Fruit fly (Drosophila melanogaster) whole organism, embryonic: ENCODE results near the gene Snx17.

Experiments
- Asciz ChIP-seq: fragments of 200-800 bp; sonication (Bioruptor generic); optimal IDR thresholded peaks from 2 replicates; lab custom pipeline; 2017; ENCODE audit warnings: missing biosample characterization, mild to moderate bottlenecking, missing genetic modification characterization, missing genetic modification reagents
- Atf-2 ChIP-seq: fragments of 200-800 bp; sonication (Bioruptor generic); optimal IDR thresholded peaks from 2 replicates; lab custom pipeline; 2016; ENCODE audit warnings: missing biosample characterization, missing genetic modification characterization
- BEAF-32 ChIP-seq: fragments of 200-800 bp; sonication (Bioruptor generic); optimal IDR thresholded peaks from 3 replicates; lab custom pipeline; 2017; ENCODE audit warnings: missing biosample characterization, missing genetic modification characterization, mild to moderate bottlenecking, moderate library complexity, missing genetic modification reagents
- CG10654 ChIP-seq: fragments of 200-800 bp; sonication (Bioruptor generic); optimal IDR thresholded peaks from 2 replicates; lab custom pipeline; 2016; ENCODE audit warnings: missing biosample characterization, missing genetic modification characterization
- CG10959 ChIP-seq: fragments of 200-800 bp; sonication (Bioruptor generic); IDR thresholded peaks from 2 replicates; pipeline ENCODE4 v1.3.6; 2022; ENCODE audit warnings: missing biosample characterization, missing genetic modification characterization
- CG12236 ChIP-seq: fragments of 200-800 bp; sonication (Bioruptor generic); optimal IDR thresholded peaks from 2 replicates; lab custom pipeline; 2016; ENCODE audit warnings: missing biosample characterization, missing genetic modification characterization
- CG13287 ChIP-seq: fragments of 200-800 bp; sonication (Bioruptor generic); IDR thresholded peaks from 2 replicates; pipeline ENCODE4 v1.3.6; 2022; ENCODE audit warnings: missing biosample characterization, missing genetic modification characterization; ENCODE audit not compliant: partially characterized antibody
- CG16779 ChIP-seq: fragments of 200-800 bp; sonication (Bioruptor generic); IDR thresholded peaks from 2 replicates; pipeline ENCODE4 v1.3.6; 2022; ENCODE audit warnings: missing biosample characterization, missing genetic modification characterization
- CG17568 ChIP-seq: fragments of 200-800 bp; sonication (Bioruptor generic); optimal IDR thresholded peaks from 2 replicates; lab custom pipeline; 2018; ENCODE audit warnings: missing biosample characterization, mild to moderate bottlenecking, missing genetic modification characterization, moderate library complexity
- CG17802 ChIP-seq: fragments of 200-800 bp; sonication (Bioruptor generic); optimal IDR thresholded peaks from 2 replicates; lab custom pipeline; 2018; ENCODE audit warnings: missing biosample characterization, mild to moderate bottlenecking, missing genetic modification characterization, moderate library complexity
- CG1792 ChIP-seq: fragments of 200-800 bp; sonication (Bioruptor generic); optimal IDR thresholded peaks from 2 replicates; lab custom pipeline; 2016; ENCODE audit warnings: missing biosample characterization, missing genetic modification characterization
- CG18476 ChIP-seq: fragments of 200-800 bp; sonication (Bioruptor generic); optimal IDR thresholded peaks from 2 replicates; lab custom pipeline; 2016; ENCODE audit warnings: missing biosample characterization, mild to moderate bottlenecking, missing genetic modification characterization
- CG2120 ChIP-seq: fragments of 200-800 bp; sonication (Bioruptor generic); optimal IDR thresholded peaks from 3 replicates; lab custom pipeline; 2016; ENCODE audit warnings: missing biosample characterization, missing genetic modification characterization
- CG31224 ChIP-seq: fragments of 200-800 bp; sonication (Bioruptor generic); IDR thresholded peaks from 2 replicates; pipeline ENCODE4 v1.3.6; 2022; ENCODE audit warnings: missing biosample characterization, missing genetic modification characterization
- CG3281 ChIP-seq: fragments of 200-800 bp; sonication (Bioruptor generic); optimal IDR thresholded peaks from 3 replicates; lab custom pipeline; 2017; ENCODE audit warnings: missing biosample characterization, mild to moderate bottlenecking, missing genetic modification characterization
- CG34224 ChIP-seq: fragments of 200-800 bp; sonication (Bioruptor generic); IDR thresholded peaks from 3 replicates; pipeline ENCODE4 v1.3.6; 2022; ENCODE audit warnings: missing biosample characterization, missing genetic modification characterization; ENCODE audit not compliant: partially characterized antibody
- CG6254 ChIP-seq: fragments of 200-800 bp; sonication (Bioruptor generic); optimal IDR thresholded peaks from 3 replicates; lab custom pipeline; 2017; ENCODE audit warnings: mild to moderate bottlenecking, missing biosample characterization, missing genetic modification reagents, missing genetic modification characterization
- CG6654 ChIP-seq: fragments of 200-800 bp; sonication (Bioruptor generic); optimal IDR thresholded peaks from 2 replicates; lab custom pipeline; 2017; ENCODE audit warnings: missing biosample characterization, mild to moderate bottlenecking, missing genetic modification characterization
- CG6765 ChIP-seq: fragments of 200-800 bp; sonication (Bioruptor generic); optimal IDR thresholded peaks from 3 replicates; lab custom pipeline; 2017; ENCODE audit warnings: missing biosample characterization, mild to moderate bottlenecking, missing genetic modification characterization
- CG8924 ChIP-seq: fragments of 200-800 bp; optimal IDR thresholded peaks from 3 replicates; lab custom pipeline; 2019; ENCODE audit warnings: missing biosample characterization, mild to moderate bottlenecking, missing genetic modification characterization, moderate library complexity
- CHES-1-like ChIP-seq: fragments of 200-800 bp; sonication (Bioruptor generic); optimal IDR thresholded peaks from 2 replicates; lab custom pipeline; 2016; ENCODE audit warnings: missing biosample characterization, missing genetic modification characterization
- Camta ChIP-seq: fragments of 200-800 bp; sonication (Bioruptor generic); optimal IDR thresholded peaks from 2 replicates; lab custom pipeline; 2016; ENCODE audit warnings: missing biosample characterization, missing genetic modification characterization
- CoRest ChIP-seq: fragments of 200-800 bp; sonication (Bioruptor generic); optimal IDR thresholded peaks from 3 replicates; lab custom pipeline; 2018; ENCODE audit warnings: missing biosample characterization, mild to moderate bottlenecking, missing genetic modification characterization, moderate library complexity
- Gsc ChIP-seq: fragments of 200-800 bp; sonication (Bioruptor generic); IDR thresholded peaks from 2 replicates; pipeline ENCODE4 v1.3.6; 2022; ENCODE audit warnings: missing biosample characterization, missing genetic modification characterization
- Gug ChIP-seq: fragments of 200-800 bp; sonication (Bioruptor generic); IDR thresholded peaks from 4 replicates; pipeline ENCODE4 v1.3.6; 2022; ENCODE audit warnings: missing biosample characterization, missing genetic modification characterization
- HLH54F ChIP-seq: fragments of 200-800 bp; sonication (Bioruptor generic); optimal IDR thresholded peaks from 3 replicates; lab custom pipeline; 2016; ENCODE audit warnings: missing biosample characterization, missing genetic modification characterization
- MBD-R2 ChIP-seq: fragments of 200-800 bp; sonication (Bioruptor generic); IDR thresholded peaks from 2 replicates; pipeline ENCODE4 v1.3.6; 2022; ENCODE audit warnings: missing biosample characterization, missing genetic modification characterization
- Nf-YC ChIP-seq: fragments of 200-800 bp; optimal IDR thresholded peaks from 3 replicates; lab custom pipeline; 2019; ENCODE audit warnings: missing biosample characterization, mild to moderate bottlenecking, missing genetic modification characterization, moderate library complexity
- Oaz ChIP-seq: fragments of 200-800 bp; sonication (Bioruptor generic); IDR thresholded peaks from 2 replicates; pipeline ENCODE4 v1.3.6; 2022; ENCODE audit warnings: missing biosample characterization, missing genetic modification characterization
- Opbp ChIP-seq: fragments of 200-800 bp; sonication (Bioruptor generic); IDR thresholded peaks from 3 replicates; pipeline ENCODE4 v1.3.6; 2022; ENCODE audit warnings: missing biosample characterization, missing genetic modification characterization; ENCODE audit not compliant: partially characterized antibody
- Rfx ChIP-seq: fragments of 200-800 bp; sonication (Bioruptor generic); IDR thresholded peaks from 2 replicates; pipeline ENCODE4 v1.3.6; 2022; ENCODE audit warnings: missing biosample characterization, missing genetic modification characterization
- Side ChIP-seq: fragments of 200-800 bp; sonication (Bioruptor generic); optimal IDR thresholded peaks from 2 replicates; lab custom pipeline; 2016; ENCODE audit warnings: missing biosample characterization, missing genetic modification characterization
- Sox100B ChIP-seq: fragments of 200-800 bp; sonication (Bioruptor generic); optimal IDR thresholded peaks from 3 replicates; lab custom pipeline; 2018; ENCODE audit warnings: missing biosample characterization, mild to moderate bottlenecking, missing genetic modification characterization
- TFAM ChIP-seq: fragments of 200-800 bp; sonication (Bioruptor generic); optimal IDR thresholded peaks from 2 replicates; lab custom pipeline; 2017; ENCODE audit warnings: missing biosample characterization, missing genetic modification characterization, inconsistent platforms
- ase ChIP-seq: fragments of 200-800 bp; sonication (Bioruptor generic); IDR thresholded peaks from 3 replicates; pipeline ENCODE4 v1.3.6; 2022; ENCODE audit warnings: missing biosample characterization, missing genetic modification characterization
- bigmax ChIP-seq: fragments of 200-800 bp; sonication (Bioruptor generic); optimal IDR thresholded peaks from 2 replicates; lab custom pipeline; 2018; ENCODE audit warnings: missing biosample characterization, mild to moderate bottlenecking, missing genetic modification characterization
- dan ChIP-seq: fragments of 200-800 bp; sonication (Bioruptor generic); IDR thresholded peaks from 2 replicates; pipeline ENCODE4 v1.3.6; 2022; ENCODE audit warnings: missing biosample characterization, missing genetic modification characterization
- gce ChIP-seq: fragments of 200-800 bp; sonication (Bioruptor generic); IDR thresholded peaks from 3 replicates; pipeline ENCODE4 v1.3.6; 2022; ENCODE audit warnings: missing biosample characterization, missing genetic modification characterization
- gt ChIP-seq: fragments of 200-800 bp; sonication (Bioruptor generic); IDR thresholded peaks from 2 replicates; pipeline ENCODE4 v1.3.6; 2022; ENCODE audit warnings: missing biosample characterization, missing genetic modification characterization
- lbe ChIP-seq: fragments of 200-800 bp; sonication (Bioruptor generic); optimal IDR thresholded peaks from 2 replicates; lab custom pipeline; 2016; ENCODE audit warnings: missing biosample characterization, mild to moderate bottlenecking, missing genetic modification characterization
- row ChIP-seq: fragments of 200-800 bp; sonication (Bioruptor generic); IDR thresholded peaks from 3 replicates; pipeline ENCODE4 v1.3.6; 2022; ENCODE audit warnings: missing biosample characterization, missing genetic modification characterization
- slp2 ChIP-seq: fragments of 200-800 bp; sonication (Bioruptor generic); optimal IDR thresholded peaks from 2 replicates; lab custom pipeline; 2016; ENCODE audit warnings: missing biosample characterization, missing genetic modification characterization
- sob ChIP-seq: fragments of 200-800 bp; sonication (Bioruptor generic); IDR thresholded peaks from 2 replicates; pipeline ENCODE4 v1.3.6; 2022; ENCODE audit warnings: missing biosample characterization, missing genetic modification characterization
- tap ChIP-seq: fragments of 200-800 bp; optimal IDR thresholded peaks from 3 replicates; lab custom pipeline; 2019; ENCODE audit warnings: missing biosample characterization, mild to moderate bottlenecking, missing genetic modification characterization, moderate library complexity
- trh ChIP-seq: fragments of 200-800 bp; sonication (Bioruptor generic); optimal IDR thresholded peaks from 2 replicates; lab custom pipeline; 2016; ENCODE audit warnings: missing biosample characterization, missing genetic modification characterization
- twi ChIP-seq: fragments of 200-800 bp; optimal IDR thresholded peaks from 2 replicates; lab custom pipeline; 2019; ENCODE audit warnings: missing biosample characterization, mild to moderate bottlenecking, missing genetic modification characterization, moderate library complexity
- yki ChIP-seq: fragments of >200 bp; optimal IDR thresholded peaks from 3 replicates; lab custom pipeline; 2018

Snx17 gene

dm6 chr2L:10226724-10227407, 20.1 kb upstream of the Snx17 start, which contains the start of gene CG5708 (continued):
- TF ChIP-seq gce (GFP tag; lab: Robert Waterston, UW) (no peak), slp2 (GFP tag; lab: Kevin White, UChicago) (no peak), CG17568 (GFP tag; lab: Kevin White, UChicago) (no peak), CG31224 (GFP tag; lab: Robert Waterston, UW) (no peak), ase (GFP tag; lab: Robert Waterston, UW) (no peak), CG2120 (GFP tag; lab: Kevin White, UChicago) (peak; percentile 37), row (GFP tag; lab: Robert Waterston, UW) (peak; percentile 89), yki (no peak), CG12236 (GFP tag; lab: Kevin White, UChicago) (no peak), Sox100B (GFP tag; lab: Kevin White, UChicago) (peak; percentile 24), Camta (GFP tag; lab: Kevin White, UChicago) (no peak), CG34224 (peak; percentile 30; the same call in 2 of the 3 replicates), gt (GFP tag; lab: Robert Waterston, UW) (no peak), CG18476 (GFP tag; lab: Kevin White, UChicago) (no peak), Oaz (GFP tag; lab: Robert Waterston, UW) (no peak), CG6254 (GFP tag; lab: Kevin White, UChicago) (peak; percentile 99), CoRest (peak; percentile 35), trh (no peak), Rfx (peak; percentile 45; the same call in 1 of the 2 replicates), CG1792 (GFP tag; lab: Kevin White, UChicago) (no peak), TFAM (no peak), lbe (GFP tag; lab: Kevin White, UChicago) (no peak), Nf-YC (tag; lab: Kevin White, UChicago) (peak; percentile 47), twi (no peak), CG3281 (GFP tag; lab: Kevin White, UChicago) (no peak), Side (GFP tag; lab: Kevin White, UChicago) (no peak), CG10959 (GFP tag; lab: Robert Waterston, UW) (no peak), CG17802 (tag; lab: Kevin White, UChicago) (peak; percentile 82), bigmax (GFP tag; lab: Kevin White, UChicago) (no peak), Opbp (GFP tag; lab: Robert Waterston, UW) (peak; percentile 75; the same call in 2 of the 3 replicates), sob (0 out of 2 replicates have a peak, but pooled peaks have one; percentile 39), MBD-R2 (GFP tag; lab: Robert Waterston, UW) (peak; percentile 58), tap (tag; lab: Kevin White, UChicago) (no peak), Atf-2 (GFP tag; lab: Kevin White, UChicago) (no peak), dan (GFP tag; lab: Robert Waterston, UW) (no peak), HLH54F (GFP tag; lab: Kevin White, UChicago) (peak; percentile 5), CG16779 (no peak), CG13287 (peak; percentile 45; the same call in 1 of the 2 replicates), Gug (no peak), CHES-1-like (GFP tag; lab: Kevin White, UChicago) (peak; percentile 12), CG8924 (tag; lab: Kevin White, UChicago) (peak; percentile 25), Gsc (GFP tag; lab: Robert Waterston, UW) (no peak), CG6765 (GFP tag; lab: Kevin White, UChicago) (no peak), BEAF-32 (peak; percentile 73), CG10654 (GFP tag; lab: Kevin White, UChicago) (no peak), CG6654 (GFP tag; lab: Kevin White, UChicago) (no peak), Asciz (no peak)
